Fruit fly (Drosophila melanogaster): ENCODE data around the gene CCT4.

Gene CCT4

dm6 chr2L:12700381-12700963 is 7.7 kb upstream of the CCT4 start, which contains the start of gene CG17036 (continued):
- TF ChIP-seq tll (GFP tag; optimal IDR thresholded peaks at IDR 0.05), result no peak
- TF ChIP-seq CG10274 (GFP tag; optimal IDR thresholded peaks at IDR 0.05), result no peak
- TF ChIP-seq Hmr (GFP tag; optimal IDR thresholded peaks at IDR 0.05), result peak; percentile 24
- TF ChIP-seq CG10959 (GFP tag; IDR thresholded peaks at IDR 0.05), result no peak
- no peak for TF ChIP-seq CG5245 (GFP tag; optimal IDR thresholded peaks at IDR 0.05)
- no peak for TF ChIP-seq CG32772 (GFP tag; IDR thresholded peaks at IDR 0.05)
- no peak for TF ChIP-seq Atf-2 (GFP tag; optimal IDR thresholded peaks at IDR 0.05)
- TF ChIP-seq CG6791 (GFP tag; IDR thresholded peaks at IDR 0.05; ENCODE audit: partially characterized antibody), result no peak
- no peak for TF ChIP-seq pan (optimal IDR thresholded peaks at IDR 0.05)
- peak in 1 of 2 experiments; percentile 28 for TF ChIP-seq pan (GFP tag; optimal IDR thresholded peaks at IDR 0.05 in 1 of 2, IDR thresholded peaks at IDR 0.05 in 1 of 2)
- no peak for TF ChIP-seq CG4360 (GFP tag; IDR thresholded peaks at IDR 0.05)
- no peak for TF ChIP-seq CG3065 (GFP tag; optimal IDR thresholded peaks at IDR 0.05)
- no peak for TF ChIP-seq Drgx (GFP tag; IDR thresholded peaks at IDR 0.05)
- TF ChIP-seq tap (tag; optimal IDR thresholded peaks at IDR 0.05), result no peak
- TF ChIP-seq Hr51 (GFP tag; optimal IDR thresholded peaks at IDR 0.05), result no peak
- TF ChIP-seq sna (GFP tag; IDR thresholded peaks at IDR 0.05; ENCODE audit: partially characterized antibody), result no peak
- no peak for TF ChIP-seq gsb-n (tag; optimal IDR thresholded peaks at IDR 0.05)
- no peak for TF ChIP-seq CG16863 (GFP tag; optimal IDR thresholded peaks at IDR 0.05)
- no peak for TF ChIP-seq Sin3A (optimal IDR thresholded peaks at IDR 0.05)
- no peak for TF ChIP-seq mam (GFP tag; optimal IDR thresholded peaks at IDR 0.05)
- no peak for TF ChIP-seq CG11560 (tag; IDR thresholded peaks at IDR 0.05)
- no peak for TF ChIP-seq onecut (GFP tag; IDR thresholded peaks at IDR 0.05)
- peak; percentile 4 for TF ChIP-seq Fer3 (tag; optimal IDR thresholded peaks at IDR 0.05)
- no peak for TF ChIP-seq br (optimal IDR thresholded peaks at IDR 0.05)
- no peak for TF ChIP-seq CG11723 (GFP tag; optimal IDR thresholded peaks at IDR 0.05)
- TF ChIP-seq Hand (GFP tag; optimal IDR thresholded peaks at IDR 0.05), result no peak
- TF ChIP-seq lov (optimal IDR thresholded peaks at IDR 0.05), result no peak
- TF ChIP-seq lov (GFP tag; IDR thresholded peaks at IDR 0.05), result no peak
- TF ChIP-seq esg (GFP tag; conservative IDR thresholded peaks at IDR 0.05), result no peak
- TF ChIP-seq BtbVII (GFP tag; optimal IDR thresholded peaks at IDR 0.05), result peak; percentile 45
- peak; percentile 52 for TF ChIP-seq Meics (GFP tag; optimal IDR thresholded peaks at IDR 0.05)
- TF ChIP-seq hth (optimal IDR thresholded peaks at IDR 0.05), result no peak
- no peak for TF ChIP-seq sim (GFP tag; IDR thresholded peaks at IDR 0.05)
- peak; percentile 2 for TF ChIP-seq Hr3 (GFP tag; optimal IDR thresholded peaks at IDR 0.05)
- peak; percentile 62; the same call in 1 of the 2 replicates for TF ChIP-seq CG32532 (GFP tag; IDR thresholded peaks at IDR 0.05)
- TF ChIP-seq CG4404 (GFP tag; IDR thresholded peaks at IDR 0.05), result no peak
- TF ChIP-seq CG30431 (GFP tag; optimal IDR thresholded peaks at IDR 0.05), result no peak
- no peak for TF ChIP-seq ash1 (GFP tag; optimal IDR thresholded peaks at IDR 0.05)
- TF ChIP-seq Hmx (GFP tag; optimal IDR thresholded peaks at IDR 0.05), result no peak
- TF ChIP-seq Dref (GFP tag; IDR thresholded peaks at IDR 0.05), result no peak
- TF ChIP-seq Hr39 (optimal IDR thresholded peaks at IDR 0.05), result no peak
- no peak for TF ChIP-seq CG17568 (GFP tag; optimal IDR thresholded peaks at IDR 0.05)
- no peak for TF ChIP-seq seq (GFP tag; IDR thresholded peaks at IDR 0.05)
- peak; percentile 50; the same call in 1 of the 3 replicates for TF ChIP-seq CG11456 (GFP tag; IDR thresholded peaks at IDR 0.05)
- no peak for TF ChIP-seq shn (GFP tag; optimal IDR thresholded peaks at IDR 0.05)
- no peak for TF ChIP-seq CG6272 (GFP tag; IDR thresholded peaks at IDR 0.05)
- no peak for TF ChIP-seq CG4854 (GFP tag; optimal IDR thresholded peaks at IDR 0.05)
- TF ChIP-seq slp2 (GFP tag; optimal IDR thresholded peaks at IDR 0.05), result no peak
- TF ChIP-seq eyg (GFP tag; optimal IDR thresholded peaks at IDR 0.05), result no peak
- TF ChIP-seq CG12219 (GFP tag; optimal IDR thresholded peaks at IDR 0.05), result no peak
- no peak for TF ChIP-seq az2 (GFP tag; optimal IDR thresholded peaks at IDR 0.05)
- no peak for TF ChIP-seq odd (GFP tag; optimal IDR thresholded peaks at IDR 0.05)
- no peak for TF ChIP-seq pho (GFP tag; optimal IDR thresholded peaks at IDR 0.05)

Data from whole organism, embryonic.